Fruit fly (Drosophila melanogaster): Measurements from ENCODE around the gene ed.

DNA sequence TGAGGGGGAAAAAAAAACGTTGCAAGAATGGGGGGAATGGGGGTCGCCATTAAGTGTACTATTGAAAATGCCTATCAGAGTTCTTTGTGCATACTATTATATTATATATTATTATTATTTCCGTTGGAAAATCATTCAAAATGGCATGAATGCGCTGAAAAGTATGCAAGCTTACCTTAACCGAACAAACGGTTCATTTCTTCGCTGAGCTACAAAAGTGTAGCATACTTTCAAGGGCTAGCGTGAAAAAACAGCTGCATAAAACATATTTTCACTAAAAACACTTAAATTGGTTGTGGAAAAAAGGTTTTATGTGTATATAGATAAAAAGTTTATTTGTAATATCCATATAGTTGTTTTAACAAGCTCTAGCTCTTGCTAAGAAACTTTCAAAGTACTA is 11.4 kb upstream of the ed start:
- TF ChIP-seq CG10631 (GFP tag; optimal IDR thresholded peaks at IDR 0.05) (no peak), Sox102F (GFP tag; optimal IDR thresholded peaks at IDR 0.05) (no peak), Eip93F (GFP tag; optimal IDR thresholded peaks at IDR 0.05) (no peak), Gug (GFP tag; IDR thresholded peaks at IDR 0.05) (no peak), lz (GFP tag; optimal IDR thresholded peaks at IDR 0.05) (no peak), CG6854 (GFP tag; optimal IDR thresholded peaks at IDR 0.05) (no peak), esn (GFP tag; optimal IDR thresholded peaks at IDR 0.05) (no peak), CG8319 (GFP tag; optimal IDR thresholded peaks at IDR 0.05) (no peak)

Measured in whole organism, prepupa.